Fruit fly (Drosophila melanogaster) whole organism, embryonic: Measurements from ENCODE around the gene MRP.

Source experiments
- Abd-B ChIP-seq: fragments of 200-800 bp; sonication (Bioruptor generic); optimal IDR thresholded peaks from 2 replicates; lab custom pipeline; 2018; ENCODE audit warnings: missing biosample characterization, mild to moderate bottlenecking, missing genetic modification characterization, moderate library complexity
- CG11085 ChIP-seq: fragments of 200-800 bp; sonication (Bioruptor generic); IDR thresholded peaks from 2 replicates; pipeline ENCODE4 v1.3.6; 2022; ENCODE audit warnings: missing biosample characterization, missing genetic modification characterization
- CG12659 ChIP-seq: fragments of 200-800 bp; sonication (Bioruptor generic); optimal IDR thresholded peaks from 3 replicates; lab custom pipeline; 2017; ENCODE audit warnings: mild to moderate bottlenecking, missing biosample characterization, missing genetic modification reagents, missing genetic modification characterization
- CG12769 ChIP-seq: fragments of 200-800 bp; sonication (Bioruptor generic); optimal IDR thresholded peaks from 2 replicates; lab custom pipeline; 2019; ENCODE audit warnings: missing biosample characterization, mild to moderate bottlenecking, missing genetic modification characterization, moderate library complexity
- CG14965 ChIP-seq: fragments of 200-800 bp; sonication (Bioruptor generic); optimal IDR thresholded peaks from 2 replicates; lab custom pipeline; 2016; ENCODE audit warnings: missing biosample characterization, missing genetic modification characterization, borderline replicate concordance
- CG15269 ChIP-seq: fragments of 200-800 bp; sonication (Bioruptor generic); optimal IDR thresholded peaks from 2 replicates; lab custom pipeline; 2018; ENCODE audit warnings: missing biosample characterization, mild to moderate bottlenecking, missing genetic modification characterization, moderate library complexity
- CG15601 ChIP-seq: fragments of 200-800 bp; sonication (Bioruptor generic); optimal IDR thresholded peaks from 3 replicates; lab custom pipeline; 2019; ENCODE audit warnings: missing biosample characterization, mild to moderate bottlenecking, missing genetic modification characterization, moderate library complexity
- CG1647 ChIP-seq: fragments of 200-800 bp; sonication (Bioruptor generic); optimal IDR thresholded peaks from 3 replicates; lab custom pipeline; 2016; ENCODE audit warnings: missing biosample characterization, missing genetic modification characterization
- CG17612 ChIP-seq: fragments of 200-800 bp; sonication (Bioruptor generic); IDR thresholded peaks from 2 replicates; pipeline ENCODE4 v1.3.6; 2022; ENCODE audit warnings: missing biosample characterization, missing genetic modification characterization
- CG17912 ChIP-seq: fragments of 200-800 bp; sonication (Bioruptor generic); optimal IDR thresholded peaks from 2 replicates; lab custom pipeline; 2018; ENCODE audit warnings: missing biosample characterization, mild to moderate bottlenecking, missing genetic modification characterization
- CG2678 ChIP-seq: fragments of 200-800 bp; sonication (Bioruptor generic); optimal IDR thresholded peaks from 3 replicates; lab custom pipeline; 2019; ENCODE audit warnings: missing biosample characterization, mild to moderate bottlenecking, missing genetic modification characterization, moderate library complexity
- CG2712 ChIP-seq: fragments of 200-800 bp; optimal IDR thresholded peaks from 3 replicates; lab custom pipeline; 2019; ENCODE audit warnings: missing biosample characterization, mild to moderate bottlenecking, missing genetic modification characterization, moderate library complexity
- CG31441 ChIP-seq: fragments of 200-800 bp; sonication (Bioruptor generic); IDR thresholded peaks from 2 replicates; pipeline ENCODE4 v1.3.6; 2022; ENCODE audit warnings: missing biosample characterization, missing genetic modification characterization
- CG33213 ChIP-seq: fragments of 200-800 bp; sonication (Bioruptor generic); optimal IDR thresholded peaks from 3 replicates; lab custom pipeline; 2016; ENCODE audit warnings: missing biosample characterization, missing genetic modification characterization
- CG4282 ChIP-seq: fragments of 200-800 bp; sonication (Bioruptor generic); optimal IDR thresholded peaks from 2 replicates; lab custom pipeline; 2016; ENCODE audit warnings: missing biosample characterization, missing genetic modification characterization
- CG6654 ChIP-seq: fragments of 200-800 bp; sonication (Bioruptor generic); optimal IDR thresholded peaks from 2 replicates; lab custom pipeline; 2017; ENCODE audit warnings: missing biosample characterization, mild to moderate bottlenecking, missing genetic modification characterization
- CG7372 ChIP-seq: fragments of 200-800 bp; sonication (Bioruptor generic); IDR thresholded peaks from 2 replicates; pipeline ENCODE4 v1.3.6; 2022; ENCODE audit warnings: missing biosample characterization, missing genetic modification characterization
- CG8089 ChIP-seq: fragments of 200-800 bp; sonication (Bioruptor generic); optimal IDR thresholded peaks from 3 replicates; lab custom pipeline; 2016; ENCODE audit warnings: missing biosample characterization, missing genetic modification characterization
- GATAe ChIP-seq: fragments of 200-800 bp; sonication (Bioruptor generic); conservative IDR thresholded peaks from 2 replicates; pipeline ENCODE4 v1.3.6; 2022; ENCODE audit warnings: missing biosample characterization, missing genetic modification characterization
- Hr3 ChIP-seq: fragments of 200-800 bp; sonication (Bioruptor generic); optimal IDR thresholded peaks from 3 replicates; lab custom pipeline; 2016; ENCODE audit warnings: missing biosample characterization, missing genetic modification characterization
- Nf-YB ChIP-seq: fragments of 200-800 bp; sonication (Bioruptor generic); optimal IDR thresholded peaks from 3 replicates; lab custom pipeline; 2019; ENCODE audit warnings: missing biosample characterization, mild to moderate bottlenecking, missing genetic modification characterization, moderate library complexity
- Ravus ChIP-seq: fragments of 200-800 bp; sonication (Bioruptor generic); IDR thresholded peaks from 2 replicates; pipeline ENCODE4 v1.3.6; 2022; ENCODE audit warnings: missing biosample characterization, missing genetic modification characterization
- Side ChIP-seq: fragments of 200-800 bp; sonication (Bioruptor generic); optimal IDR thresholded peaks from 2 replicates; lab custom pipeline; 2016; ENCODE audit warnings: missing biosample characterization, missing genetic modification characterization
- Ssrp ChIP-seq: fragments of 200-800 bp; sonication (Bioruptor generic); optimal IDR thresholded peaks from 2 replicates; lab custom pipeline; 2018; ENCODE audit warnings: missing biosample characterization, mild to moderate bottlenecking, missing genetic modification characterization, moderate library complexity
- Usf ChIP-seq: fragments of 200-800 bp; sonication (Bioruptor generic); optimal IDR thresholded peaks from 2 replicates; lab custom pipeline; 2017; ENCODE audit warnings: missing genotype, missing biosample characterization, missing genetic modification characterization
- Xbp1 ChIP-seq: fragments of 200-800 bp; sonication (Bioruptor generic); optimal IDR thresholded peaks from 3 replicates; lab custom pipeline; 2016; ENCODE audit warnings: missing biosample characterization, mild to moderate bottlenecking, missing genetic modification characterization
- cwo ChIP-seq: fragments of 200-800 bp; sonication (Bioruptor generic); optimal IDR thresholded peaks from 3 replicates; lab custom pipeline; 2017; ENCODE audit warnings: missing biosample characterization, missing genetic modification characterization, mild to moderate bottlenecking, moderate library complexity, missing genetic modification reagents
- dm ChIP-seq: fragments of 200-800 bp; sonication (Bioruptor generic); optimal IDR thresholded peaks from 3 replicates; lab custom pipeline; 2016; ENCODE audit warnings: missing biosample characterization, missing genetic modification characterization
- dpn ChIP-seq, 2 experiments: fragments of 200-800 bp; sonication (Bioruptor generic); optimal IDR thresholded peaks; 3 replicates each; lab custom pipeline; 2016; ENCODE audit warnings: missing biosample characterization in 2 of 2, missing genetic modification characterization in 2 of 2
- en ChIP-seq: fragments of 200-800 bp; sonication (Bioruptor generic); optimal IDR thresholded peaks from 2 replicates; lab custom pipeline; 2016; ENCODE audit warnings: missing biosample characterization, missing genetic modification characterization
- ewg ChIP-seq: fragments of 200-800 bp; sonication (Bioruptor generic); optimal IDR thresholded peaks from 3 replicates; lab custom pipeline; 2017; ENCODE audit warnings: mild to moderate bottlenecking, missing biosample characterization, missing genetic modification reagents, missing genetic modification characterization
- fd3F ChIP-seq: fragments of 200-800 bp; sonication (Bioruptor generic); optimal IDR thresholded peaks from 2 replicates; lab custom pipeline; 2018; ENCODE audit warnings: missing biosample characterization, mild to moderate bottlenecking, missing genetic modification characterization, moderate library complexity
- grn ChIP-seq: fragments of 200-800 bp; sonication (Bioruptor generic); optimal IDR thresholded peaks from 3 replicates; lab custom pipeline; 2017; ENCODE audit warnings: missing biosample characterization, missing genetic modification characterization
- hb ChIP-seq: fragments of 200-800 bp; sonication (Bioruptor generic); IDR thresholded peaks from 3 replicates; pipeline ENCODE4 v1.3.6; 2022; ENCODE audit warnings: missing biosample characterization, missing genetic modification characterization; ENCODE audit not compliant: partially characterized antibody
- hth ChIP-seq: fragments of >200 bp; optimal IDR thresholded peaks from 2 replicates; lab custom pipeline; 2017; ENCODE audit warnings: inconsistent platforms
- lab ChIP-seq: fragments of 200-800 bp; sonication (Bioruptor generic); optimal IDR thresholded peaks from 3 replicates; lab custom pipeline; 2017; ENCODE audit warnings: missing biosample characterization, missing genetic modification characterization, mild to moderate bottlenecking, moderate library complexity, missing genetic modification reagents
- mam ChIP-seq: fragments of 200-800 bp; sonication (Bioruptor generic); optimal IDR thresholded peaks from 3 replicates; lab custom pipeline; 2016; ENCODE audit warnings: missing biosample characterization, missing genetic modification characterization
- p53 ChIP-seq: fragments of 200-800 bp; sonication (Bioruptor generic); optimal IDR thresholded peaks from 2 replicates; lab custom pipeline; 2016; ENCODE audit warnings: missing biosample characterization, missing genetic modification characterization
- phol ChIP-seq: fragments of 200-800 bp; sonication (Bioruptor generic); optimal IDR thresholded peaks from 3 replicates; lab custom pipeline; 2018; ENCODE audit warnings: missing biosample characterization, mild to moderate bottlenecking, missing genetic modification characterization, moderate library complexity
- ro ChIP-seq: fragments of 200-800 bp; sonication (Bioruptor generic); IDR thresholded peaks from 2 replicates; pipeline ENCODE4 v1.3.6; 2022; ENCODE audit warnings: missing biosample characterization, missing genetic modification characterization
- row ChIP-seq: fragments of 200-800 bp; sonication (Bioruptor generic); IDR thresholded peaks from 3 replicates; pipeline ENCODE4 v1.3.6; 2022; ENCODE audit warnings: missing biosample characterization, missing genetic modification characterization
- scrt ChIP-seq: fragments of 200-800 bp; sonication (Bioruptor generic); optimal IDR thresholded peaks from 2 replicates; lab custom pipeline; 2018; ENCODE audit warnings: missing biosample characterization, mild to moderate bottlenecking, missing genetic modification characterization, moderate library complexity
- sr ChIP-seq: fragments of 200-800 bp; sonication (Bioruptor generic); IDR thresholded peaks from 3 replicates; pipeline ENCODE4 v1.3.6; 2022; ENCODE audit warnings: missing biosample characterization, missing genetic modification characterization
- sug ChIP-seq: fragments of 200-800 bp; optimal IDR thresholded peaks from 2 replicates; lab custom pipeline; 2019; ENCODE audit warnings: missing biosample characterization, mild to moderate bottlenecking, missing genetic modification characterization, moderate library complexity
- trem ChIP-seq: fragments of 200-800 bp; optimal IDR thresholded peaks from 3 replicates; lab custom pipeline; 2019; ENCODE audit warnings: missing biosample characterization, mild to moderate bottlenecking, missing genetic modification characterization, moderate library complexity
- tx ChIP-seq: fragments of 200-800 bp; sonication (Bioruptor generic); optimal IDR thresholded peaks from 2 replicates; lab custom pipeline; 2016; ENCODE audit warnings: missing biosample characterization, missing genetic modification characterization
- wor ChIP-seq: fragments of 200-800 bp; sonication (Bioruptor generic); IDR thresholded peaks from 2 replicates; pipeline ENCODE4 v1.3.6; 2022; ENCODE audit warnings: missing biosample characterization, missing genetic modification characterization
- z ChIP-seq: fragments of 200-800 bp; sonication (Bioruptor generic); IDR thresholded peaks from 3 replicates; pipeline ENCODE4 v1.3.6; 2022; ENCODE audit warnings: missing biosample characterization, missing genetic modification characterization
- zfh2 ChIP-seq: fragments of 200-800 bp; sonication (Bioruptor generic); optimal IDR thresholded peaks from 2 replicates; lab custom pipeline; 2016; ENCODE audit warnings: missing biosample characterization, missing genetic modification characterization

MRP gene

DNA sequence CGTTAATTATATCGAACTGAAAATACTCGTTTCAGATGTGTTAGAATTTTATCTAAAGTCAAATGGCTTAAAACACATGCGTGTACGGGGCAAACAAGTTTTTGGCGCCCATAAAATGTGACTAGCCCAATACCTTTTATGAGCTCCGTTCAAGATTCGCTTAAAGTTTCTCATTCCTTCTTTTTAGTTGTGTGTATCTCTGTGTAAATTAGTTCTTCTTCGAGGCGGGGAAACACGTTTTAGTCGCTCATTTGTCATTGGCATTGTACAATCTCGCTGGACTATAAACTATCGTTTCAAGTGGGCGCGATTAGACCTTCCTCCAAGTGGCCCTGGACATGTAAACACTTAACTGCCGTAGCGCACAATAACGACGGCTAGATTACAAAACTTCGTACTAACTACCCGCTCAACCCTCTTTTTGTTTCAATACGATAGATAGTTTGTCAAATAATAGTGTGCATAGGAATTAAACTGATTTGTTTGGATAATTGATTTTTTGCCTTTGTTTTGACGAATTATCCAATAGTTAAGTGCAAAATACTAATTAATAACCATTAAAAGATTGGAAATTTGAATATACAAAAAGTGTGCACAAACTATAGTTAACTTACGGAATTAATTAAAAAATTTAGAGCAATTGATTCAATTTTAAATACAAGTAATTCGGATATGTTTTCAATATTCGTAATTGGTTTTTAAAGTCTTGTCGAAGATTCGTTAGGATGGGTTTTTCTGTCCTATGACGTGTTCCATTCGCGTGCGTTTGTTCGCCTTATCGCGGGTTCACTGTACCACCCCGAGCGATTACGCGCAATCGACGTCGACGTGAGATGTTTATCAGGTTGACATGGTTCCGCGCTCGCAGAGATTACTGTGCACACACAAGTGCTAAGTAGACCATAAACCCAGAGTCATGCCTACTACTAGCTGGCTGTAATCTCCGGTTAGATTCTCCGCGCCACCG, 1.9 kb downstream of the MRP start (continued):
- no peak for TF ChIP-seq CG14965 (GFP tag; lab: Kevin White, UChicago)
- no peak for TF ChIP-seq CG33213 (GFP tag; lab: Kevin White, UChicago)
- peak; percentile 62 for TF ChIP-seq CG15269 (tag; lab: Kevin White, UChicago)
- 0 out of 2 replicates have a peak, but pooled peaks have one; percentile 9 for TF ChIP-seq CG17612
- TF ChIP-seq CG12659: peak; percentile 28
- peak; percentile 77 for TF ChIP-seq sug (tag; lab: Kevin White, UChicago)
- no peak for TF ChIP-seq en (GFP tag; lab: Kevin White, UChicago)
- no peak for TF ChIP-seq p53
- TF ChIP-seq zfh2 (GFP tag; lab: Kevin White, UChicago): peak; percentile 21
- TF ChIP-seq Side (GFP tag; lab: Kevin White, UChicago): peak; percentile 34
- peak; percentile 20 for TF ChIP-seq Nf-YB (GFP tag; lab: Kevin White, UChicago)
- no peak for TF ChIP-seq sr (GFP tag; lab: Robert Waterston, UW)
- no peak for TF ChIP-seq hth (lab: Kevin White, UChicago)
- TF ChIP-seq Xbp1 (GFP tag; lab: Kevin White, UChicago): peak; percentile 69
- no peak for TF ChIP-seq dm
- no peak for TF ChIP-seq Ssrp
- TF ChIP-seq lab (GFP tag; lab: Kevin White, UChicago): peak; percentile 69
- TF ChIP-seq GATAe (GFP tag; lab: Robert Waterston, UW): peak; percentile 86
- TF ChIP-seq CG17912 (GFP tag; lab: Kevin White, UChicago): no peak
- TF ChIP-seq tx (GFP tag; lab: Kevin White, UChicago): no peak
- no peak for TF ChIP-seq trem (tag; lab: Kevin White, UChicago)
- TF ChIP-seq fd3F (GFP tag; lab: Kevin White, UChicago): no peak
- no peak for TF ChIP-seq CG7372 (GFP tag; lab: Robert Waterston, UW)
- TF ChIP-seq grn: peak; percentile 97
- TF ChIP-seq CG31441: peak; percentile 64
- no peak for TF ChIP-seq Usf
- TF ChIP-seq CG15601 (tag; lab: Kevin White, UChicago): peak; percentile 19
- TF ChIP-seq Hr3 (GFP tag; lab: Kevin White, UChicago): peak; percentile 45
- TF ChIP-seq Abd-B (GFP tag; lab: Kevin White, UChicago): peak; percentile 1
- peak; percentile 61 for TF ChIP-seq CG12769 (tag; lab: Kevin White, UChicago)
- TF ChIP-seq CG4282: no peak
- no peak for TF ChIP-seq hb (GFP tag; lab: Robert Waterston, UW)
- TF ChIP-seq phol (tag; lab: Kevin White, UChicago): peak; percentile 63
- peak; percentile 41 for TF ChIP-seq mam (GFP tag; lab: Kevin White, UChicago)
- TF ChIP-seq CG11085 (GFP tag; lab: Robert Waterston, UW): no peak
- no peak for TF ChIP-seq z (GFP tag; lab: Robert Waterston, UW)
- no peak for TF ChIP-seq CG6654 (GFP tag; lab: Kevin White, UChicago)
- no peak for TF ChIP-seq CG1647 (GFP tag; lab: Kevin White, UChicago)
- peak; percentile 65 for TF ChIP-seq CG2712 (tag; lab: Kevin White, UChicago)
- peak; percentile 26 for TF ChIP-seq scrt (GFP tag; lab: Kevin White, UChicago)
- TF ChIP-seq CG2678 (tag; lab: Kevin White, UChicago): peak; percentile 78
- TF ChIP-seq dpn (GFP tag; optimal IDR thresholded peaks at IDR 0.05; lab: Kevin White, UChicago): peak; percentile 39 to 42
- TF ChIP-seq ewg (GFP tag; lab: Kevin White, UChicago): no peak
- TF ChIP-seq row (GFP tag; lab: Robert Waterston, UW): peak; percentile 79
- no peak; the same call in 1 of the 2 replicates for TF ChIP-seq Ravus
- TF ChIP-seq wor (GFP tag; lab: Robert Waterston, UW): no peak
- peak; percentile 67 for TF ChIP-seq cwo
- TF ChIP-seq ro (GFP tag; lab: Robert Waterston, UW): no peak
- no peak for TF ChIP-seq CG8089 (GFP tag; lab: Kevin White, UChicago)
